Fruit fly (Drosophila melanogaster): ENCODE results near the gene beat-VII.

- TF ChIP-seq CG33017 (tag; optimal IDR thresholded peaks at IDR 0.05) = no peak
- TF ChIP-seq Mnt (GFP tag; optimal IDR thresholded peaks at IDR 0.05) = no peak
Observed at dm6 chr3R:26728427-26728826, 46.7 kb upstream of the beat-VII start, which contains the start of gene CG14245.

Data from whole organism, adult.